Worm (Caenorhabditis elegans) whole organism, mixed stage, embryonic: ENCODE measurements around the gene nhr-61.

Experiments
- lin-13 ChIP-seq: fragments of 150-350 bp; optimal IDR thresholded peaks from 2 replicates; lab custom pipeline; 2014; ENCODE audit warnings: missing biosample characterization, missing genetic modification characterization
- mep-1 ChIP-seq: fragments of 150-350 bp; optimal IDR thresholded peaks from 2 replicates; lab custom pipeline; 2017; ENCODE audit warnings: missing biosample characterization, missing genetic modification reagents, missing genetic modification characterization, inconsistent platforms
- nhr-76 ChIP-seq: sonication (generic microtip); optimal IDR thresholded peaks from 2 replicates; lab custom pipeline; 2017; ENCODE audit warnings: missing biosample characterization, missing genetic modification characterization
- ztf-11 ChIP-seq: fragments of 150-350 bp; optimal IDR thresholded peaks from 2 replicates; lab custom pipeline; 2014; ENCODE audit warnings: missing biosample characterization, missing genetic modification characterization

ce11 chrII:14785906-14786305, 32.4 kb downstream of the nhr-61 start, which contains the start of gene Y54E2A.9:
- no peak for TF ChIP-seq lin-13
- no peak for TF ChIP-seq nhr-76 (tag; lab: Kevin White, UChicago)
- no peak for TF ChIP-seq ztf-11 (tag; lab: Kevin White, UChicago)
- TF ChIP-seq mep-1 (tag; lab: Kevin White, UChicago): no peak
